Worm (Caenorhabditis elegans): Measurements from ENCODE around the gene sma-3.

ce11 chrIII:6869996-6870395 lies 6.2 kb upstream of the sma-3 start, which contains the start of gene K04C2.8:
- TF ChIP-seq fkh-10 (GFP tag; optimal IDR thresholded peaks at IDR 0.05): no peak
- no peak for TF ChIP-seq ceh-34 (tag; optimal IDR thresholded peaks at IDR 0.05)
- no peak for TF ChIP-seq tbx-2 (tag; optimal IDR thresholded peaks at IDR 0.05)
- TF ChIP-seq ceh-19 (GFP tag; optimal IDR thresholded peaks at IDR 0.05): no peak
- TF ChIP-seq ceh-24 (tag; optimal IDR thresholded peaks at IDR 0.05): no peak
- no peak for TF ChIP-seq hlh-13 (GFP tag; optimal IDR thresholded peaks at IDR 0.05)
- TF ChIP-seq ama-1 (optimal IDR thresholded peaks at IDR 0.05): no peak
